Worm (Caenorhabditis elegans) whole organism, midembryonic: ENCODE results near the gene T10D4.14.

Source experiments
- cog-1 ChIP-seq: sonication (generic microtip); optimal IDR thresholded peaks from 2 replicates; lab custom pipeline; 2016; ENCODE audit warnings: missing genetic modification characterization, missing compliant biosample characterization
- flt-1 ChIP-seq: fragments of 200-800 bp; sonication (Bioruptor generic); IDR thresholded peaks from 2 replicates; pipeline ENCODE4 v1.3.6; 2022; ENCODE audit warnings: missing genetic modification characterization, missing compliant biosample characterization
- klf-2 ChIP-seq: fragments of 200-800 bp; sonication (Bioruptor generic); conservative IDR thresholded peaks from 2 replicates; pipeline ENCODE4 v1.3.6; 2022; ENCODE audit warnings: missing genetic modification reagents, missing genetic modification characterization, missing compliant biosample characterization
- med-1 ChIP-seq: sonication (generic microtip); optimal IDR thresholded peaks from 2 replicates; lab custom pipeline; 2017; ENCODE audit warnings: missing genetic modification characterization, mild to moderate bottlenecking, missing compliant biosample characterization, antibody characterized with exemption, missing genetic modification reagents; ENCODE audit not compliant: insufficient read depth
- ref-1 ChIP-seq: fragments of 200-800 bp; sonication (Bioruptor generic); conservative IDR thresholded peaks from 2 replicates; pipeline ENCODE4 v1.3.6; 2022; ENCODE audit warnings: missing genetic modification reagents, missing genetic modification characterization, missing compliant biosample characterization
- ztf-23 ChIP-seq: fragments of 200-800 bp; sonication (Bioruptor generic); IDR thresholded peaks from 2 replicates; pipeline ENCODE4 v1.3.6; 2022; ENCODE audit warnings: missing genetic modification reagents, missing genetic modification characterization, missing compliant biosample characterization

DNA sequence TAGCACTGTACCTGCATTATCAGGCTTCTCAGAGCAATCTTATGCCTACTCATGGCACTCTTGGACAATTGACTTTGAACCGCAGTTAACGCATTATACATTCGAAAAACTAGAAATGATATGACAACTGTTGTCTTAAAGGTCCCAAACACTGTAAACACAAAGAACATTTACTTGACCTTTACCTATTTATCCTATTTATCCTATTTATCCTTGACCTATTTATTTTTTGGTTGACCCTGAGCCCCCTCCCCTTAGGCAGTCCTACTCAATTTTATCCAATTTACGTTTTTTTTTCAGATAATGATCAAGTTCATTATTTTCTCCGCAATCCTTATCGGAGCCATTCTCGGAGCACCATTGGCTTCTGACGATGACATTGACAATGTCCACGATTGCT is at the start of gene T10D4.14, which contains the start of gene T10D4.19:
- no peak for TF ChIP-seq med-1 (GFP tag; lab: Kevin White, UChicago)
- TF ChIP-seq cog-1 (tag; lab: Kevin White, UChicago): no peak
- no peak for TF ChIP-seq ztf-23 (GFP tag; lab: Robert Waterston, UW)
- no peak for TF ChIP-seq flt-1 (GFP tag; lab: Robert Waterston, UW)
- no peak for TF ChIP-seq ref-1 (GFP tag; lab: Robert Waterston, UW)
- TF ChIP-seq klf-2 (GFP tag; lab: Robert Waterston, UW): no peak
